Worm (Caenorhabditis elegans) whole organism, early embryonic: ENCODE data around the gene F41H10.5.

Experiments
- B0310.2 ChIP-seq: sonication (generic microtip); optimal IDR thresholded peaks from 2 replicates; lab custom pipeline; 2016; ENCODE audit warnings: mild to moderate bottlenecking, missing genetic modification characterization, missing compliant biosample characterization
- F13C5.2 ChIP-seq: sonication (generic microtip); optimal IDR thresholded peaks from 2 replicates; lab custom pipeline; 2017; ENCODE audit warnings: mild to moderate bottlenecking, missing genetic modification characterization, inconsistent platforms, missing compliant biosample characterization
- aly-1 ChIP-seq: sonication (generic microtip); optimal IDR thresholded peaks from 2 replicates; lab custom pipeline; 2016; ENCODE audit warnings: missing genetic modification characterization, missing compliant biosample characterization
- ama-1 ChIP-seq: fragments of 150-350 bp; optimal IDR thresholded peaks from 2 replicates; lab custom pipeline; 2014
- ceh-13 ChIP-seq: fragments of 200-800 bp; sonication (Bioruptor generic); optimal IDR thresholded peaks from 2 replicates; lab custom pipeline; 2018; ENCODE audit warnings: mild to moderate bottlenecking, missing genetic modification characterization, missing compliant biosample characterization
- ceh-36 ChIP-seq: sonication (generic microtip); optimal IDR thresholded peaks from 2 replicates; lab custom pipeline; 2016; ENCODE audit warnings: missing genetic modification characterization, inconsistent platforms, missing compliant biosample characterization
- ets-7 ChIP-seq: sonication (generic microtip); optimal IDR thresholded peaks from 2 replicates; lab custom pipeline; 2016; ENCODE audit warnings: missing genotype, missing genetic modification characterization, missing compliant biosample characterization
- flt-1 ChIP-seq: fragments of 200-800 bp; sonication (Bioruptor generic); IDR thresholded peaks from 2 replicates; pipeline ENCODE4 v1.3.6; 2022; ENCODE audit warnings: missing genetic modification characterization, missing compliant biosample characterization
- hmbx-1 ChIP-seq: sonication (generic microtip); optimal IDR thresholded peaks from 2 replicates; lab custom pipeline; 2016; ENCODE audit warnings: mild to moderate bottlenecking, missing genetic modification characterization, missing compliant biosample characterization
- hmg-4 ChIP-seq: fragments of 200-800 bp; sonication (Bioruptor generic); optimal IDR thresholded peaks from 2 replicates; lab custom pipeline; 2018; ENCODE audit warnings: mild to moderate bottlenecking, missing genetic modification characterization, missing compliant biosample characterization
- hnd-1 ChIP-seq: sonication (generic microtip); optimal IDR thresholded peaks from 2 replicates; lab custom pipeline; 2016; ENCODE audit warnings: missing genetic modification characterization, missing compliant biosample characterization
- pes-1 ChIP-seq: fragments of 200-800 bp; sonication (Bioruptor generic); IDR thresholded peaks from 2 replicates; pipeline ENCODE4 v1.3.6; 2022; ENCODE audit warnings: missing genetic modification reagents, missing genetic modification characterization, missing compliant biosample characterization
- scrt-1 ChIP-seq: fragments of 200-800 bp; sonication (Bioruptor generic); IDR thresholded peaks from 2 replicates; pipeline ENCODE4 v1.3.6; 2022; ENCODE audit warnings: missing genetic modification characterization, missing compliant biosample characterization
- sea-1 ChIP-seq: fragments of 200-800 bp; sonication (Bioruptor generic); conservative IDR thresholded peaks from 2 replicates; pipeline ENCODE4 v1.3.6; 2022; ENCODE audit warnings: missing genetic modification characterization, missing compliant biosample characterization
- tbx-11 ChIP-seq: fragments of 200-800 bp; sonication (Bioruptor generic); IDR thresholded peaks from 2 replicates; pipeline ENCODE4 v1.3.6; 2022; ENCODE audit warnings: missing genetic modification characterization, missing compliant biosample characterization
- tbx-37 ChIP-seq: fragments of 200-800 bp; sonication (Bioruptor generic); conservative IDR thresholded peaks from 2 replicates; pipeline ENCODE4 v1.3.6; 2022; ENCODE audit warnings: missing genetic modification reagents, missing genetic modification characterization, missing compliant biosample characterization
- tra-4 ChIP-seq: sonication (generic microtip); optimal IDR thresholded peaks from 2 replicates; lab custom pipeline; 2017; ENCODE audit warnings: missing genetic modification characterization, missing compliant biosample characterization

Gene F41H10.5

ce11 chrIV:5382609-5383008 lies 21.9 kb downstream of the F41H10.5 start, which contains the start of gene F41H10.1:
TSS of gene F41H10.1 (plus strand) at chrIV:5382909.
- TF ChIP-seq hmg-4 (GFP tag; lab: Kevin White, UChicago) (no peak), tbx-37 (GFP tag; lab: Robert Waterston, UW) (no peak), tra-4 (tag; lab: Kevin White, UChicago) (no peak), ama-1 (lab: Kevin White, UChicago) (no peak), sea-1 (GFP tag; lab: Robert Waterston, UW) (no peak), hnd-1 (tag; lab: Kevin White, UChicago) (no peak), ceh-36 (tag; lab: Kevin White, UChicago) (no peak), aly-1 (tag; lab: Kevin White, UChicago) (no peak), tbx-11 (GFP tag; lab: Robert Waterston, UW) (no peak), scrt-1 (GFP tag; lab: Robert Waterston, UW) (no peak), ets-7 (no peak), pes-1 (GFP tag; lab: Robert Waterston, UW) (no peak), ceh-13 (GFP tag; lab: Kevin White, UChicago) (no peak), F13C5.2 (no peak), flt-1 (no peak), B0310.2 (no peak), hmbx-1 (no peak)

- TF ChIP-seq tra-4 (tag; lab: Kevin White, UChicago) (no peak), ceh-13 (GFP tag; lab: Kevin White, UChicago) (no peak), sea-1 (GFP tag; lab: Robert Waterston, UW) (no peak), ama-1 (lab: Kevin White, UChicago) (no peak)
Observed at ce11 chrIV:5385020-5385419, 24.3 kb downstream of the F41H10.5 start, which contains the start of gene F41H10.12. TSS of gene F41H10.12 (plus strand) at chrIV:5385320.

- TF ChIP-seq tbx-11 (GFP tag; lab: Robert Waterston, UW) (no peak), B0310.2 (no peak), F13C5.2 (no peak), pes-1 (GFP tag; lab: Robert Waterston, UW) (no peak), hmg-4 (GFP tag; lab: Kevin White, UChicago) (no peak), sea-1 (GFP tag; lab: Robert Waterston, UW) (no peak), ets-7 (no peak), flt-1 (no peak), ama-1 (lab: Kevin White, UChicago) (no peak)
Observed at ce11 chrIV:5388477-5389065, 27.9 kb downstream of the F41H10.5 start, which contains the start of gene elo-6. TSS of gene elo-6 (minus strand) at chrIV:5388559.

- TF ChIP-seq hmbx-1 (no peak), ceh-13 (GFP tag; lab: Kevin White, UChicago) (no peak), aly-1 (tag; lab: Kevin White, UChicago) (no peak), flt-1 (no peak), tbx-37 (GFP tag; lab: Robert Waterston, UW) (no peak), tbx-11 (GFP tag; lab: Robert Waterston, UW) (no peak), B0310.2 (no peak), F13C5.2 (no peak), hnd-1 (tag; lab: Kevin White, UChicago) (no peak), sea-1 (GFP tag; lab: Robert Waterston, UW) (no peak), hmg-4 (GFP tag; lab: Kevin White, UChicago) (no peak)
Observed at ce11 chrIV:5389951-5390350, 29.2 kb downstream of the F41H10.5 start.

- TF ChIP-seq ama-1 (lab: Kevin White, UChicago) = no peak
- TF ChIP-seq hmg-4 (GFP tag; lab: Kevin White, UChicago) = no peak
- no peak for TF ChIP-seq hmbx-1
- no peak for TF ChIP-seq aly-1 (tag; lab: Kevin White, UChicago)
- no peak for TF ChIP-seq tra-4 (tag; lab: Kevin White, UChicago)
- TF ChIP-seq B0310.2 = no peak
- TF ChIP-seq ceh-13 (GFP tag; lab: Kevin White, UChicago) = no peak
- no peak for TF ChIP-seq tbx-37 (GFP tag; lab: Robert Waterston, UW)
- TF ChIP-seq F13C5.2 = no peak
- TF ChIP-seq tbx-11 (GFP tag; lab: Robert Waterston, UW) = no peak
- TF ChIP-seq scrt-1 (GFP tag; lab: Robert Waterston, UW) = no peak
- no peak for TF ChIP-seq flt-1
- TF ChIP-seq hnd-1 (tag; lab: Kevin White, UChicago) = no peak
- TF ChIP-seq ceh-36 (tag; lab: Kevin White, UChicago) = no peak
- no peak for TF ChIP-seq ets-7
- no peak for TF ChIP-seq sea-1 (GFP tag; lab: Robert Waterston, UW)
- no peak for TF ChIP-seq pes-1 (GFP tag; lab: Robert Waterston, UW)
Observed at ce11 chrIV:5391507-5392057, 30.9 kb downstream of the F41H10.5 start, which contains the start of the genes htp-1 and ZK616.5. TSS of gene htp-1 (minus strand) at chrIV:5391557. TSS of gene ZK616.5 (plus strand) at chrIV:5391929.

- TF ChIP-seq hmbx-1 (no peak), hnd-1 (tag; lab: Kevin White, UChicago) (no peak), ceh-36 (tag; lab: Kevin White, UChicago) (no peak), ets-7 (no peak), tbx-37 (GFP tag; lab: Robert Waterston, UW) (no peak), flt-1 (no peak), pes-1 (GFP tag; lab: Robert Waterston, UW) (no peak), aly-1 (tag; lab: Kevin White, UChicago) (no peak), ceh-13 (GFP tag; lab: Kevin White, UChicago) (no peak), ama-1 (lab: Kevin White, UChicago) (no peak), B0310.2 (no peak), tra-4 (tag; lab: Kevin White, UChicago) (no peak), hmg-4 (GFP tag; lab: Kevin White, UChicago) (no peak), F13C5.2 (no peak)
Observed at ce11 chrIV:5393566-5393965, 32.9 kb downstream of the F41H10.5 start.

ce11 chrIV:5394687-5395086 lies 34.0 kb downstream of the F41H10.5 start, which contains the start of the genes perm-3 and swsn-6:
TSS of gene perm-3 (minus strand) at chrIV:5394804.
TSS of gene swsn-6 (plus strand) at chrIV:5395033.
- TF ChIP-seq scrt-1 (GFP tag; lab: Robert Waterston, UW) (no peak), B0310.2 (no peak), F13C5.2 (peak; percentile 20)
